Worm (Caenorhabditis elegans) whole organism, L4 larva: ENCODE data around the gene pgl-3.

Experiments
- F37D6.2 ChIP-seq: sonication (generic microtip); optimal IDR thresholded peaks from 2 replicates; lab custom pipeline; 2016; ENCODE audit warnings: mild to moderate bottlenecking, missing genetic modification characterization, missing compliant biosample characterization
- Y5F2A.4 ChIP-seq: fragments of 200-800 bp; sonication (Bioruptor generic); optimal IDR thresholded peaks from 2 replicates; lab custom pipeline; 2018; ENCODE audit warnings: mild to moderate bottlenecking, missing genetic modification characterization, missing compliant biosample characterization
- ZK337.2 ChIP-seq: fragments of 200-800 bp; sonication (Bioruptor generic); IDR thresholded peaks from 2 replicates; pipeline ENCODE4 v1.3.6; 2022; ENCODE audit warnings: missing genetic modification reagents, missing genetic modification characterization, missing compliant biosample characterization
- ZK546.5 ChIP-seq, 2 experiments: sonication (generic microtip); optimal IDR thresholded peaks; 2 replicates each; lab custom pipeline; 2017; ENCODE audit warnings: missing biosample characterization in 2 of 2, missing genetic modification characterization in 2 of 2
- aha-1 ChIP-seq: fragments of 150-350 bp; peaks from one replicate; lab custom pipeline; 2014; ENCODE audit warnings: missing biosample characterization, missing genetic modification characterization
- ceh-20 ChIP-seq: fragments of 200-800 bp; sonication (Bioruptor generic); IDR thresholded peaks from 2 replicates; pipeline ENCODE4 v1.3.6; 2022; ENCODE audit warnings: missing genetic modification reagents, missing genetic modification characterization, missing compliant biosample characterization
- daf-12 ChIP-seq: fragments of 150-350 bp; optimal IDR thresholded peaks from 2 replicates; lab custom pipeline; 2014; ENCODE audit warnings: missing biosample characterization, missing genetic modification reagents, missing genetic modification characterization
- dpl-1 ChIP-seq: fragments of 150-350 bp; optimal IDR thresholded peaks from 2 replicates; lab custom pipeline; 2014; ENCODE audit warnings: missing biosample characterization, missing genetic modification reagents, missing genetic modification characterization
- egl-43 ChIP-seq: fragments of 200-800 bp; sonication (Bioruptor generic); IDR thresholded peaks from 2 replicates; pipeline ENCODE4 v1.3.6; 2022; ENCODE audit warnings: missing genetic modification reagents, missing genetic modification characterization, missing compliant biosample characterization
- fkh-10 ChIP-seq: fragments of 150-350 bp; optimal IDR thresholded peaks from 2 replicates; lab custom pipeline; 2014; ENCODE audit warnings: missing biosample characterization, missing genetic modification reagents, missing genetic modification characterization
- gei-8 ChIP-seq: fragments of 200-800 bp; sonication (Bioruptor generic); optimal IDR thresholded peaks from 2 replicates; lab custom pipeline; 2018; ENCODE audit warnings: mild to moderate bottlenecking, missing genetic modification characterization, missing compliant biosample characterization
- lim-7 ChIP-seq: fragments of 200-800 bp; sonication (Bioruptor generic); IDR thresholded peaks from 2 replicates; pipeline ENCODE4 v1.3.6; 2022; ENCODE audit warnings: missing genetic modification characterization, missing compliant biosample characterization
- lin-39 ChIP-seq: fragments of 150-350 bp; optimal IDR thresholded peaks from 2 replicates; lab custom pipeline; 2014; ENCODE audit warnings: missing biosample characterization, missing genetic modification reagents, missing genetic modification characterization
- mdl-1 ChIP-seq, 2 experiments: fragments of 150-350 bp in 1 of 2; sonication (generic microtip) in 1 of 2; optimal IDR thresholded peaks; 2 replicates each; lab custom pipeline; 2014 to 2017; ENCODE audit warnings: missing biosample characterization in 2 of 2, missing genetic modification characterization in 2 of 2
- mep-1 ChIP-seq: fragments of 150-350 bp; sonication (generic microtip); optimal IDR thresholded peaks from 3 replicates; lab custom pipeline; 2014; ENCODE audit warnings: missing biosample characterization, missing genetic modification characterization
- nhr-41 ChIP-seq: fragments of 200-800 bp; sonication (Bioruptor generic); IDR thresholded peaks from 2 replicates; pipeline ENCODE4 v1.3.6; 2022; ENCODE audit warnings: missing genetic modification reagents, missing genetic modification characterization, missing compliant biosample characterization
- nhr-42 ChIP-seq: fragments of 200-800 bp; sonication (Bioruptor generic); IDR thresholded peaks from 2 replicates; pipeline ENCODE4 v1.3.6; 2022; ENCODE audit warnings: missing genetic modification characterization, missing compliant biosample characterization
- nhr-48 ChIP-seq: sonication (generic microtip); optimal IDR thresholded peaks from 2 replicates; lab custom pipeline; 2016; ENCODE audit warnings: mild to moderate bottlenecking, missing genetic modification characterization, missing compliant biosample characterization
- nhr-76 ChIP-seq: fragments of 150-350 bp; optimal IDR thresholded peaks from 2 replicates; lab custom pipeline; 2014; ENCODE audit warnings: missing biosample characterization, missing genetic modification characterization
- saeg-2 ChIP-seq: fragments of 200-800 bp; sonication (Bioruptor generic); IDR thresholded peaks from 2 replicates; pipeline ENCODE4 v1.3.6; 2022; ENCODE audit warnings: missing genetic modification reagents, missing genetic modification characterization, missing compliant biosample characterization
- spr-1 ChIP-seq: sonication (generic microtip); optimal IDR thresholded peaks from 2 replicates; lab custom pipeline; 2016; ENCODE audit warnings: mild to moderate bottlenecking, missing genetic modification characterization, missing compliant biosample characterization
- spr-3 ChIP-seq: fragments of 200-800 bp; sonication (Bioruptor generic); optimal IDR thresholded peaks from 2 replicates; lab custom pipeline; 2018; ENCODE audit warnings: mild to moderate bottlenecking, missing genetic modification characterization, missing compliant biosample characterization
- tra-1 ChIP-seq: fragments of 200-800 bp; sonication (Bioruptor generic); IDR thresholded peaks from 2 replicates; pipeline ENCODE4 v1.3.6; 2022; ENCODE audit warnings: missing genetic modification reagents, missing genetic modification characterization, missing compliant biosample characterization
- unc-62 ChIP-seq, 3 experiments: fragments of 150-350 bp in 1 of 3; sonication (generic microtip); optimal IDR thresholded peaks in 2 of 3; peaks in 1 of 3; 1 replicate in 1 of 3; 2 replicates in 2 of 3; lab custom pipeline; 2014 to 2017; ENCODE audit warnings: missing biosample characterization in 3 of 3, missing genetic modification characterization in 3 of 3, missing genetic modification reagents in 3 of 3, missing genotype in 1 of 3
- zfp-3 ChIP-seq: fragments of 200-800 bp; sonication (Bioruptor generic); conservative IDR thresholded peaks from 2 replicates; pipeline ENCODE4 v1.3.6; 2022; ENCODE audit warnings: missing genetic modification reagents, missing genetic modification characterization, missing compliant biosample characterization
- zip-11 ChIP-seq: fragments of 200-800 bp; sonication (Bioruptor generic); IDR thresholded peaks from 2 replicates; pipeline ENCODE4 v1.3.6; 2022; ENCODE audit warnings: missing genetic modification characterization, missing compliant biosample characterization
- ztf-11 ChIP-seq: fragments of 150-350 bp; optimal IDR thresholded peaks from 2 replicates; lab custom pipeline; 2014; ENCODE audit warnings: missing biosample characterization, missing genetic modification characterization

Gene pgl-3

DNA sequence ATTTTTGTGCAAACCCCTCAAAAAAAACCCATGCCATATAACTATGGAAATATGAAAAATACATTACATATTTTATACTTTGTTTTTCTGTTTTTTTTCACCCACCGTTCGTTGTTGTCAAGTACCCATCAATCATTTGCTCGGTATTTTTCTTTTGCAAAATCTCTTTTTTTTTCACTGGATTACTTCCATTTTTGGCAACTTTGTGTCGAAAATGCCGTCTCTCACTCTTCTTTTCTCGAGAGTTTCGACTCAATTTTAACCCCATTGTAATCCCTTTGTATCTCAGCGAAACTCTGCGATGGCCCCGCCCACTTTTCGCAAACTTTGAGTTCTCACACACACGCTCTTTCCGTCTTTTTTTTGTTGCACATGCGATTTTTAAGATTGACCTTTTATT is 19.4 kb downstream of the pgl-3 start:
- TF ChIP-seq ZK546.5 (tag; optimal IDR thresholded peaks at IDR 0.05; lab: Kevin White, UChicago) (no peak), ceh-20 (0 out of 2 replicates have a peak, but pooled peaks have one; percentile 32), unc-62 (GFP tag; optimal IDR thresholded peaks at IDR 0.05 in 1 of 2; lab: Kevin White, UChicago) (peak in 1 of 2 experiments; percentile 68), unc-62 (tag; optimal IDR thresholded peaks at IDR 0.05; lab: Kevin White, UChicago) (no peak)

DNA sequence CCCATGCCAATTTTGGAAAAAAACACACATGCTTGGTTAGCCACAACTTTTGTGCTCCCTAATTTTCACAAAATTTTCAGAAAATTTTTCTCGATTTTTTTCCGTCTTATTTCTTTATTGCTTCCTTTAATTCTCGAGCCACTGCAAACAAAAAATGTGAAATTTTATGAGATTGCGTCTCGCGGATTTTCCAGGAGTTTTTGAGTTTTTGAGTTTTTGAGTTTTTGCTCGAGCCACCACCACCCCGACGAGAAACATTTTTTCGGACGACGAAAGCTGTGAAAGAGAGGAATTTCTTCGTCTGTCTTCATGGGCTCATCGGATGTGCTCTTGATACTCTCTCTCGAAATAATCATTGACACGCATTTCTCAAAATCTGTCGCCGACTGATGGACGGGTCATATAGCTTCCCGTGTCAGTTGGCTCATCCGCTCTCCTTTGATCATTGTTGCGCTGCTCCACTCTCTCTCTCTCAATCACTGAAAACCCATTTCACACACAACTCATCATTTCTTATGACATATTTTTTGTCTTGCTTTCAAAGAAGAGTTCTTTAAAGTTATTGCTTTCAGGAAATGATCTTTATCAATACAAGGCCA is 21.7 kb downstream of the pgl-3 start, which contains the start of gene C18G1.1:
Gene C18G1.1 (plus strand): TSS at position 573 of the 599 bp plus-strand sequence.
- TF ChIP-seq nhr-41 (no peak), zfp-3 (GFP tag; lab: Robert Waterston, UW) (no peak), egl-43 (no peak), mdl-1 (tag; optimal IDR thresholded peaks at IDR 0.05; lab: Kevin White, UChicago) (no peak), unc-62 (GFP tag; optimal IDR thresholded peaks at IDR 0.05 in 1 of 2; lab: Kevin White, UChicago) (peak in 1 of 2 experiments; percentile 94), unc-62 (tag; optimal IDR thresholded peaks at IDR 0.05; lab: Kevin White, UChicago) (no peak), nhr-42 (no peak)

DNA sequence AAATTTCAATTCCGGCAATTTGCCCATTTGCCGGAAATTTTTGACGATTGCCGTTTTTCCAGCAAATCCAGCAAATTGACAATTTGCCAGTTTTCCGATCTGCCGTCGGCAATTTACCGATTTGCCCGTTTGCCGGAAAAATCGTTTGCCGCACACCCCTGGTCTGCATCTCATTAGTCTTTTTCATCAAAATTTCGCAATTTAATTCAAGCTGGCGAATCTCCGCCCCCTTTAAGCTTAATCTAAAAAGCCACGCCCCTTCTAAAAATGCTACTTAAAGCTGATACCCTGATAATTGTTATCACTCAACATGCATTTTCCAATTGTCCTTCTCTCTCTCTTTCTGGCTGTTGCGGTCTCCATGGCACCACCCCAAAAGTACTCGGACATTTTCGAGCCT is 27.5 kb downstream of the pgl-3 start, which contains the start of gene Y60C6A.1:
Gene Y60C6A.1 (plus strand): TSS at position 301 of the 400 bp plus-strand sequence.
- peak; percentile 59 for TF ChIP-seq aha-1 (tag; lab: Kevin White, UChicago)
- no peak for TF ChIP-seq F37D6.2 (tag; lab: Kevin White, UChicago)

DNA sequence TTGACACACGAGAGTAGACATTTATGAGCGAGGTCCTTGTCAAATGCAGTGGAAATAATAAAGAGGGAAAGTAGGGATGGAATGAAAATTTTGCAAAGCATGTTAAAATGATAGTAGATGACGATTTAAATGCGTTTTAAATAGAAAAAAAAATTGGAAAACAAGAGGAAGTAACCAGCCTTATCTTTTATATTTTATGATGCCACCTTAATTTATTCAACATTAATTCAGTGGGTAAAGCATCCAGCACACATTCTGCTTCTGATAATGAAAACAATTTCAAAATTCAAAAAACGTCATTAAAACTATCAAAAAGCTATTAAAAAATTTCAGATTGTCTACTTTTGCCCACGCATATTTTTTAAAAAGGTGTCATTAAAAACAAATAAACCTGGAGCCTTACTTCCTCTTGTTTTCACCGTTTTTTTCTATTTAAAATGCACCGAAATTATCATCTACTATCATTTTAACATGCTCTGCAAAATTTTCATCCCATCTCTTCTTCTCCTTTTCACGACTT is 29.6 kb downstream of the pgl-3 start, which contains the start of the genes Y60C6A.2 and Y60C6A.3:
Gene Y60C6A.2 (minus strand): TSS at position 101 of the 520 bp plus-strand sequence.
Gene Y60C6A.3 (plus strand): TSS at position 470 of the 520 bp plus-strand sequence.
- TF ChIP-seq nhr-42 (no peak), fkh-10 (GFP tag; lab: Kevin White, UChicago) (no peak), aha-1 (tag; lab: Kevin White, UChicago) (peak; percentile 44), nhr-76 (no peak)

DNA sequence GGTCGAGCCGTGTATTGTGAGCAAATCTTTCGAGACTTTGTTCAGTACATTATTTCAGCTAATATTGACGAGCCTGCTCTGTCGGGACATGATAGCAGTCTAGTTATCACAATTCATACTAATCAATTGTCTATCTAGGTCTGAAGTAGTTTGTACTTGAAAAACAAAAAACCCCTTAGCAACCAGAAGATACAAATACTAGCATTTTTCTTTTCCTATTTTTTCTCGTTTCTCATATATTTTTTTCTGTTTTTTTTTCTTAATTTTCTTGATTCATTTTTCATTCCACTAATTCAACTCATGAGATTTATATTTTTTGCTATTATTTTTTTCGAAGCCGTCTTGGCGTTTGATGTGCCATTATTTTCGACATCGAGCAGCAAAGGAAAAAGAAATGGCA is 31.4 kb downstream of the pgl-3 start, which contains the start of gene R02F11.9:
Gene R02F11.9 (plus strand): TSS at position 301 of the 400 bp plus-strand sequence.
- TF ChIP-seq nhr-76 (no peak), nhr-48 (tag; lab: Kevin White, UChicago) (no peak), Y5F2A.4 (GFP tag; lab: Kevin White, UChicago) (no peak), daf-12 (tag; lab: Kevin White, UChicago) (no peak), dpl-1 (GFP tag; lab: Kevin White, UChicago) (no peak)

DNA sequence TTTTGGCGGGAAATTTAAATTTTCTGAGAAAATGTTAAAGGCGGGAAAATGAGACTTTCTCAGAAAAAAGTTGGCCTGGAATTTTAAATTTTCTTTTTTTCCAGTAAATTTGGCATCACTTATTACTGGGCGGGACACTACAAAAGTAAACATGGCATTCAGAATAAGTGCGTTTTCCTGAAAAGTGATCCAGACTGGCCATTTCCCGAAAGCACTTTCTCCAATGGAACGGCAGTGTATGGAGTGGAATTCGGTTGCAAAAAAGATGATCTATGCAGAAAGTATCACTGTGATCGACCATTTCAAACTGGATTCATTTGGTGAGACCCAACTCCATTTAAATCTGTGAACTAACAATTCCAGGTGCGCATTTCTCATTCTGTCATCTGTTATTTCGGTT is 32.1 kb downstream of the pgl-3 start:
- TF ChIP-seq gei-8 (GFP tag; lab: Kevin White, UChicago) = no peak
- no peak for TF ChIP-seq lim-7 (GFP tag; lab: Robert Waterston, UW)
- TF ChIP-seq lin-39 = no peak
- TF ChIP-seq saeg-2 = no peak
- TF ChIP-seq ceh-20 = no peak
- peak; percentile 91 for TF ChIP-seq aha-1 (tag; lab: Kevin White, UChicago)
- TF ChIP-seq zip-11 (GFP tag; lab: Robert Waterston, UW) = no peak
- TF ChIP-seq spr-3 (GFP tag; lab: Kevin White, UChicago) = no peak
- peak in 1 of 2 experiments; percentile 32 for TF ChIP-seq unc-62 (GFP tag; optimal IDR thresholded peaks at IDR 0.05 in 1 of 2; lab: Kevin White, UChicago)
- no peak for TF ChIP-seq unc-62 (tag; optimal IDR thresholded peaks at IDR 0.05; lab: Kevin White, UChicago)
- TF ChIP-seq, all 104 proteins: peak for 2

DNA sequence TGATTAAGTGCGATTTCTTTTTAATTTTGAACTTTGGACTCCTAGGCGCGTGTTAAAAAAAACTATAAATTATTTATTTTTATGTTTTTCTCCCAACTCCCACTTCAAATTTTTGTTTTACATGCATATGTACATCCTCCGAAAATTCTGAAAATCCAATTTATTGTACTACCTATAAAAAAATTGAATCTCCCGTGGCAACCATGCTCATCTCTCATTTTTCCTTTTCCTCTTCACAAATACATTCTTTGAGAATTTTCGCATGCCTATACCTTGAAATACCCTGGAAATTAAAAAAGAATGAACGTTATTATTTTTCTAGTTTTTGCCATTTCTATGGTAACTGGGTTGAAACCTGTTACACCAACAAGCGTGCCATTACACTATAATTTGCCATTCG is 33.0 kb downstream of the pgl-3 start, which contains the start of gene R02F11.10:
Gene R02F11.10 (plus strand): TSS at position 301 of the 400 bp plus-strand sequence.
- TF ChIP-seq ZK337.2 (GFP tag; lab: Robert Waterston, UW) (no peak), mep-1 (tag; lab: Kevin White, UChicago) (no peak), spr-1 (tag; lab: Kevin White, UChicago) (no peak), aha-1 (tag; lab: Kevin White, UChicago) (peak; percentile 37), ztf-11 (tag; lab: Kevin White, UChicago) (no peak), tra-1 (GFP tag; lab: Robert Waterston, UW) (no peak)
